Fruit fly (Drosophila melanogaster) Kc167 (cell line): ENCODE measurements around the gene CG5262.

Experiments used
- Sin3A ChIP-seq: fragments of >200 bp; optimal IDR thresholded peaks from 2 replicates; lab custom pipeline; 2018; ENCODE audit warnings: missing external identifiers
- h ChIP-seq: fragments of >200 bp; optimal IDR thresholded peaks from 3 replicates; lab custom pipeline; 2018; ENCODE audit warnings: missing external identifiers
- insv ChIP-seq: fragments of >200 bp; optimal IDR thresholded peaks from 3 replicates; lab custom pipeline; 2018; ENCODE audit warnings: missing external identifiers
- ttk ChIP-seq: sonication (Bioruptor generic); optimal IDR thresholded peaks from 2 replicates; lab custom pipeline; 2017; ENCODE audit warnings: missing external identifiers

- TF ChIP-seq insv (no peak), Sin3A (no peak), ttk (lab: Kevin White, UChicago) (no peak), h (lab: Kevin White, UChicago) (no peak)
Measured at dm6 chr3L:20387843-20388163, 42.5 kb downstream of the CG5262 start.
